Fruit fly (Drosophila melanogaster) whole organism, embryonic: Measurements from ENCODE around the gene CG6923.

Experiments
- Ada2b ChIP-seq: fragments of 200-800 bp; sonication (Bioruptor generic); IDR thresholded peaks from 2 replicates; pipeline ENCODE4 v1.3.6; 2022; ENCODE audit warnings: missing biosample characterization, missing genetic modification characterization
- Asciz ChIP-seq: fragments of 200-800 bp; sonication (Bioruptor generic); optimal IDR thresholded peaks from 2 replicates; lab custom pipeline; 2017; ENCODE audit warnings: missing biosample characterization, mild to moderate bottlenecking, missing genetic modification characterization, missing genetic modification reagents
- CG1024 ChIP-seq: fragments of 200-800 bp; sonication (Bioruptor generic); IDR thresholded peaks from 2 replicates; pipeline ENCODE4 v1.3.6; 2022; ENCODE audit warnings: missing biosample characterization, missing genetic modification characterization
- CG11085 ChIP-seq: fragments of 200-800 bp; sonication (Bioruptor generic); IDR thresholded peaks from 2 replicates; pipeline ENCODE4 v1.3.6; 2022; ENCODE audit warnings: missing biosample characterization, missing genetic modification characterization
- CG13123 ChIP-seq: fragments of 200-800 bp; sonication (Bioruptor generic); optimal IDR thresholded peaks from 2 replicates; lab custom pipeline; 2016; ENCODE audit warnings: missing biosample characterization, missing genetic modification characterization
- CG13624 ChIP-seq: fragments of 200-800 bp; sonication (Bioruptor generic); optimal IDR thresholded peaks from 2 replicates; lab custom pipeline; 2016; ENCODE audit warnings: missing biosample characterization, missing genetic modification characterization
- CG13775 ChIP-seq: fragments of 200-800 bp; sonication (Bioruptor generic); optimal IDR thresholded peaks from 3 replicates; lab custom pipeline; 2017; ENCODE audit warnings: missing biosample characterization, mild to moderate bottlenecking, missing genetic modification characterization
- CG14965 ChIP-seq: fragments of 200-800 bp; sonication (Bioruptor generic); optimal IDR thresholded peaks from 2 replicates; lab custom pipeline; 2016; ENCODE audit warnings: missing biosample characterization, missing genetic modification characterization, borderline replicate concordance
- CG15696 ChIP-seq: fragments of 200-800 bp; sonication (Bioruptor generic); optimal IDR thresholded peaks from 2 replicates; lab custom pipeline; 2019; ENCODE audit warnings: missing biosample characterization, mild to moderate bottlenecking, missing genetic modification characterization, moderate library complexity
- CG18764 ChIP-seq: fragments of 200-800 bp; sonication (Bioruptor generic); optimal IDR thresholded peaks from 3 replicates; lab custom pipeline; 2016; ENCODE audit warnings: missing biosample characterization, missing genetic modification characterization
- CG30431 ChIP-seq: fragments of 200-800 bp; sonication (Bioruptor generic); optimal IDR thresholded peaks from 2 replicates; lab custom pipeline; 2017; ENCODE audit warnings: missing biosample characterization, missing genetic modification characterization
- CG34376 ChIP-seq: fragments of 200-800 bp; sonication (Bioruptor generic); optimal IDR thresholded peaks from 2 replicates; lab custom pipeline; 2018; ENCODE audit warnings: missing biosample characterization, mild to moderate bottlenecking, missing genetic modification characterization
- CG3726 ChIP-seq: fragments of 200-800 bp; sonication (Bioruptor generic); IDR thresholded peaks from 3 replicates; pipeline ENCODE4, ENCODE4 v1.3.6; 2022; ENCODE audit warnings: missing biosample characterization, missing genetic modification characterization
- CG3995 ChIP-seq: fragments of 200-800 bp; sonication (Bioruptor generic); optimal IDR thresholded peaks from 3 replicates; lab custom pipeline; 2016; ENCODE audit warnings: missing biosample characterization, missing genetic modification characterization
- CG4617 ChIP-seq: fragments of 200-800 bp; sonication (Bioruptor generic); optimal IDR thresholded peaks from 3 replicates; lab custom pipeline; 2016; ENCODE audit warnings: missing biosample characterization, missing genetic modification characterization, borderline replicate concordance
- CG6272 ChIP-seq: fragments of 200-800 bp; sonication (Bioruptor generic); IDR thresholded peaks from 2 replicates; pipeline ENCODE4 v1.3.6; 2022; ENCODE audit warnings: missing biosample characterization, missing genetic modification characterization
- CG6683 ChIP-seq: fragments of 200-800 bp; sonication (Bioruptor generic); optimal IDR thresholded peaks from 2 replicates; lab custom pipeline; 2017; ENCODE audit warnings: missing biosample characterization, mild to moderate bottlenecking, missing genetic modification characterization, missing genetic modification reagents
- CG6813 ChIP-seq: fragments of 200-800 bp; sonication (Bioruptor generic); optimal IDR thresholded peaks from 2 replicates; lab custom pipeline; 2017; ENCODE audit warnings: missing biosample characterization, missing genetic modification characterization, mild to moderate bottlenecking, moderate library complexity, missing genetic modification reagents
- CG9727 ChIP-seq: fragments of 200-800 bp; sonication (Bioruptor generic); optimal IDR thresholded peaks from 3 replicates; lab custom pipeline; 2017; ENCODE audit warnings: missing biosample characterization, mild to moderate bottlenecking, missing genetic modification characterization
- Dip2 ChIP-seq: fragments of 200-800 bp; sonication (Bioruptor generic); IDR thresholded peaks from 2 replicates; pipeline ENCODE4 v1.3.6; 2022; ENCODE audit warnings: missing biosample characterization, missing genetic modification characterization
- Dll ChIP-seq: fragments of 200-800 bp; sonication (Bioruptor generic); IDR thresholded peaks from 4 replicates; pipeline ENCODE4 v1.3.6; 2022; ENCODE audit warnings: missing biosample characterization, missing genetic modification characterization; ENCODE audit not compliant: partially characterized antibody
- Ets97D ChIP-seq: fragments of 200-800 bp; sonication (Bioruptor generic); optimal IDR thresholded peaks from 3 replicates; lab custom pipeline; 2016; ENCODE audit warnings: missing biosample characterization, missing genetic modification characterization
- HLH4C ChIP-seq: fragments of 200-800 bp; sonication (Bioruptor generic); IDR thresholded peaks from 3 replicates; pipeline ENCODE4 v1.3.6; 2022; ENCODE audit warnings: missing biosample characterization, missing genetic modification characterization; ENCODE audit not compliant: partially characterized antibody
- HmgD ChIP-seq: fragments of 200-800 bp; sonication (Bioruptor generic); optimal IDR thresholded peaks from 3 replicates; lab custom pipeline; 2016; ENCODE audit warnings: missing biosample characterization, missing genetic modification characterization
- Mad ChIP-seq: fragments of 200-800 bp; sonication (Bioruptor generic); optimal IDR thresholded peaks from 2 replicates; lab custom pipeline; 2016; ENCODE audit warnings: missing biosample characterization, missing genetic modification characterization
- Mes4 ChIP-seq: fragments of 200-800 bp; sonication (Bioruptor generic); optimal IDR thresholded peaks from 2 replicates; lab custom pipeline; 2016; ENCODE audit warnings: missing biosample characterization, missing genetic modification characterization
- Mrtf ChIP-seq: fragments of 200-800 bp; sonication (Bioruptor generic); IDR thresholded peaks from 3 replicates; pipeline ENCODE4 v1.3.6; 2022; ENCODE audit warnings: missing biosample characterization, missing genetic modification characterization
- NC2α ChIP-seq: fragments of 200-800 bp; sonication (Bioruptor generic); optimal IDR thresholded peaks from 2 replicates; lab custom pipeline; 2016; ENCODE audit warnings: missing biosample characterization, missing genetic modification characterization
- Opbp ChIP-seq: fragments of 200-800 bp; sonication (Bioruptor generic); IDR thresholded peaks from 3 replicates; pipeline ENCODE4 v1.3.6; 2022; ENCODE audit warnings: missing biosample characterization, missing genetic modification characterization; ENCODE audit not compliant: partially characterized antibody
- Six4 ChIP-seq: fragments of 200-800 bp; sonication (Bioruptor generic); optimal IDR thresholded peaks from 2 replicates; lab custom pipeline; 2016; ENCODE audit warnings: missing biosample characterization, missing genetic modification characterization
- Sry-β ChIP-seq: fragments of 200-800 bp; sonication (Bioruptor generic); optimal IDR thresholded peaks from 2 replicates; lab custom pipeline; 2018; ENCODE audit warnings: missing biosample characterization, mild to moderate bottlenecking, missing genetic modification characterization, moderate library complexity
- Vsx1 ChIP-seq: fragments of 200-800 bp; sonication (Bioruptor generic); optimal IDR thresholded peaks from 2 replicates; lab custom pipeline; 2017; ENCODE audit warnings: missing biosample characterization, mild to moderate bottlenecking, missing genetic modification characterization, missing genetic modification reagents
- chinmo ChIP-seq: fragments of 200-800 bp; sonication (Bioruptor generic); IDR thresholded peaks from 4 replicates; pipeline ENCODE4 v1.3.6; 2022; ENCODE audit warnings: missing biosample characterization, missing genetic modification characterization; ENCODE audit not compliant: partially characterized antibody
- eyg ChIP-seq: fragments of 200-800 bp; sonication (Bioruptor generic); optimal IDR thresholded peaks from 3 replicates; lab custom pipeline; 2016; ENCODE audit warnings: missing biosample characterization, missing genetic modification characterization
- inv ChIP-seq: fragments of 200-800 bp; sonication (Bioruptor generic); IDR thresholded peaks from 2 replicates; pipeline ENCODE4 v1.3.6; 2022; ENCODE audit warnings: missing biosample characterization, missing genetic modification characterization; ENCODE audit not compliant: partially characterized antibody
- jing ChIP-seq: fragments of 200-800 bp; sonication (Bioruptor generic); optimal IDR thresholded peaks from 2 replicates; lab custom pipeline; 2018; ENCODE audit warnings: missing biosample characterization, mild to moderate bottlenecking, missing genetic modification characterization
- knrl ChIP-seq: fragments of 200-800 bp; sonication (Bioruptor generic); IDR thresholded peaks from 3 replicates; pipeline ENCODE4 v1.3.6; 2022; ENCODE audit warnings: missing biosample characterization, missing genetic modification characterization; ENCODE audit not compliant: partially characterized antibody
- lab ChIP-seq: fragments of 200-800 bp; sonication (Bioruptor generic); optimal IDR thresholded peaks from 3 replicates; lab custom pipeline; 2017; ENCODE audit warnings: missing biosample characterization, missing genetic modification characterization, mild to moderate bottlenecking, moderate library complexity, missing genetic modification reagents
- lola ChIP-seq, 3 experiments: fragments of >200 bp in 2 of 3; fragments of 200-800 bp in 1 of 3; sonication (Bioruptor generic) in 1 of 3; optimal IDR thresholded peaks; 2 replicates each; lab custom pipeline; 2017 to 2019; ENCODE audit warnings: missing biosample characterization in 3 of 3, missing genetic modification characterization in 3 of 3, mild to moderate bottlenecking in 1 of 3, moderate library complexity in 1 of 3
- onecut ChIP-seq: fragments of 200-800 bp; sonication (Bioruptor generic); IDR thresholded peaks from 2 replicates; pipeline ENCODE4 v1.3.6; 2022; ENCODE audit warnings: missing biosample characterization, missing genetic modification characterization
- pros ChIP-seq: fragments of 200-800 bp; sonication (Bioruptor generic); optimal IDR thresholded peaks from 3 replicates; lab custom pipeline; 2019; ENCODE audit warnings: missing biosample characterization, mild to moderate bottlenecking, missing genetic modification characterization, moderate library complexity
- ranshi ChIP-seq: fragments of 200-800 bp; sonication (Bioruptor generic); IDR thresholded peaks from 2 replicates; pipeline ENCODE4 v1.3.6; 2022; ENCODE audit warnings: missing biosample characterization, missing genetic modification characterization
- salm ChIP-seq: fragments of 200-800 bp; sonication (Bioruptor generic); optimal IDR thresholded peaks from 2 replicates; lab custom pipeline; 2018; ENCODE audit warnings: missing biosample characterization, mild to moderate bottlenecking, missing genetic modification characterization
- sima ChIP-seq: fragments of 200-800 bp; sonication (Bioruptor generic); optimal IDR thresholded peaks from 2 replicates; lab custom pipeline; 2016; ENCODE audit warnings: missing biosample characterization, missing genetic modification characterization
- sqz ChIP-seq: fragments of 200-800 bp; sonication (Bioruptor generic); optimal IDR thresholded peaks from 3 replicates; lab custom pipeline; 2018; ENCODE audit warnings: missing biosample characterization, mild to moderate bottlenecking, missing genetic modification characterization
- tin ChIP-seq: fragments of 200-800 bp; sonication (Bioruptor generic); optimal IDR thresholded peaks from 3 replicates; lab custom pipeline; 2016; ENCODE audit warnings: missing biosample characterization, missing genetic modification characterization
- ttk ChIP-seq: fragments of 200-800 bp; sonication (Bioruptor generic); IDR thresholded peaks from 2 replicates; pipeline ENCODE4 v2.1.2; 2022; ENCODE audit warnings: missing biosample characterization, missing genetic modification characterization
- zfh2 ChIP-seq: fragments of 200-800 bp; sonication (Bioruptor generic); optimal IDR thresholded peaks from 2 replicates; lab custom pipeline; 2016; ENCODE audit warnings: missing biosample characterization, missing genetic modification characterization

CG6923 gene

dm6 chr3R:11778012-11778865, 28.4 kb upstream of the CG6923 start (continued):
- TF ChIP-seq tin (GFP tag; lab: Kevin White, UChicago) (peak; percentile 31), CG13775 (GFP tag; lab: Kevin White, UChicago) (peak; percentile 88), CG9727 (GFP tag; lab: Kevin White, UChicago) (peak; percentile 87), Mrtf (GFP tag; lab: Robert Waterston, UW) (no peak), jing (no peak), CG34376 (peak; percentile 45), Mad (GFP tag; lab: Kevin White, UChicago) (peak; percentile 6), chinmo (GFP tag; lab: Robert Waterston, UW) (peak; percentile 94), Ets97D (peak; percentile 65), Opbp (GFP tag; lab: Robert Waterston, UW) (peak; percentile 75), onecut (GFP tag; lab: Robert Waterston, UW) (peak; percentile 56), Sry-β (no peak), sqz (GFP tag; lab: Kevin White, UChicago) (peak; percentile 4), salm (tag; lab: Kevin White, UChicago) (no peak), ranshi (GFP tag; lab: Robert Waterston, UW) (no peak), CG13624 (peak; percentile 52), CG13123 (GFP tag; lab: Kevin White, UChicago) (peak; percentile 27), sima (GFP tag; lab: Kevin White, UChicago) (peak; percentile 18), CG3995 (GFP tag; lab: Kevin White, UChicago) (no peak), CG3726 (GFP tag; lab: Robert Waterston, UW) (no peak), HmgD (GFP tag; lab: Kevin White, UChicago) (peak; percentile 81), inv (GFP tag; lab: Robert Waterston, UW) (no peak), CG6272 (GFP tag; lab: Robert Waterston, UW) (no peak), ttk (GFP tag; lab: Robert Waterston, UW) (peak; percentile 19), CG1024 (GFP tag; lab: Robert Waterston, UW) (no peak; the same call in 1 of the 2 replicates), zfh2 (GFP tag; lab: Kevin White, UChicago) (peak; percentile 48), CG15696 (tag; lab: Kevin White, UChicago) (peak; percentile 71), eyg (peak; percentile 6), Six4 (GFP tag; lab: Kevin White, UChicago) (peak; percentile 61), knrl (GFP tag; lab: Robert Waterston, UW) (peak; percentile 31; the same call in 1 of the 3 replicates), Vsx1 (GFP tag; lab: Kevin White, UChicago) (no peak), CG11085 (GFP tag; lab: Robert Waterston, UW) (0 out of 2 replicates have a peak, but pooled peaks have one; percentile 15), CG30431 (GFP tag; lab: Kevin White, UChicago) (peak; percentile 65), Dip2 (GFP tag; lab: Robert Waterston, UW) (no peak), Asciz (GFP tag; lab: Kevin White, UChicago) (peak; percentile 77), CG14965 (GFP tag; lab: Kevin White, UChicago) (no peak), HLH4C (peak; percentile 47; the same call in 1 of the 3 replicates), CG6683 (peak; percentile 23), Mes4 (GFP tag; lab: Kevin White, UChicago) (peak; percentile 59), Dll (GFP tag; lab: Robert Waterston, UW) (peak; percentile 33; the same call in 1 of the 4 replicates), NC2α (GFP tag; lab: Kevin White, UChicago) (peak; percentile 43), Ada2b (GFP tag; lab: Robert Waterston, UW) (no peak), CG4617 (peak; percentile 27), pros (GFP tag; lab: Kevin White, UChicago) (peak; percentile 94), CG6813 (GFP tag; lab: Kevin White, UChicago) (peak; percentile 74), lola (GFP tag; optimal IDR thresholded peaks at IDR 0.05; lab: Kevin White, UChicago) (peak in 2 of 3 experiments; percentile 5 to 87), CG18764 (GFP tag; lab: Kevin White, UChicago) (peak; percentile 52), lab (peak; percentile 63)
